Worm (Caenorhabditis elegans): Measurements from ENCODE around the gene W01B6.4.

Gene W01B6.4

ce11 chrIV:10066456-10066855, 8.8 kb upstream of the W01B6.4 start:
- TF ChIP-seq ceh-28 (tag; optimal IDR thresholded peaks at IDR 0.05), result no peak
- peak; percentile 59 for TF ChIP-seq nhr-6 (tag; optimal IDR thresholded peaks at IDR 0.05)
- TF ChIP-seq pqm-1 (tag; optimal IDR thresholded peaks at IDR 0.05), result peak; percentile 1

ce11 chrIV:10067541-10067940, 7.7 kb upstream of the W01B6.4 start, which contains the start of gene cwn-2:
TSS of gene cwn-2 (plus strand) at chrIV:10067816.
- TF ChIP-seq aly-2 (tag; optimal IDR thresholded peaks at IDR 0.05), result no peak
- no peak for TF ChIP-seq ZK337.2 (GFP tag; IDR thresholded peaks at IDR 0.05)
- TF ChIP-seq lsy-2 (tag; optimal IDR thresholded peaks at IDR 0.05), result no peak
- no peak for TF ChIP-seq ceh-62 (tag; optimal IDR thresholded peaks at IDR 0.05)
- no peak for TF ChIP-seq T20F7.1 (GFP tag; optimal IDR thresholded peaks at IDR 0.05)
- no peak for TF ChIP-seq mdt-29 (GFP tag; IDR thresholded peaks at IDR 0.05)
- no peak for TF ChIP-seq dmd-8 (GFP tag; IDR thresholded peaks at IDR 0.05)
- peak; percentile 3 for TF ChIP-seq ces-1 (GFP tag; optimal IDR thresholded peaks at IDR 0.05)
- peak; percentile 81 for TF ChIP-seq fkh-10 (GFP tag; optimal IDR thresholded peaks at IDR 0.05)
- no peak for TF ChIP-seq nhr-102 (tag; optimal IDR thresholded peaks at IDR 0.05)
- TF ChIP-seq unc-62 (GFP tag; optimal IDR thresholded peaks at IDR 0.05 in 1 of 2), result peak in 1 of 2 experiments; percentile 21
- no peak for TF ChIP-seq unc-62 (tag; optimal IDR thresholded peaks at IDR 0.05)

- TF ChIP-seq lir-3 (tag; optimal IDR thresholded peaks at IDR 0.05) (no peak), unc-62 (GFP tag; optimal IDR thresholded peaks at IDR 0.05 in 1 of 2) (peak in 1 of 2 experiments; percentile 96), unc-62 (tag; optimal IDR thresholded peaks at IDR 0.05) (no peak), lin-1 (GFP tag; IDR thresholded peaks at IDR 0.05) (no peak), vab-7 (GFP tag; IDR thresholded peaks at IDR 0.05) (no peak), lin-13 (GFP tag; optimal IDR thresholded peaks at IDR 0.05) (no peak), mdt-29 (GFP tag; IDR thresholded peaks at IDR 0.05) (no peak)
Measured at ce11 chrIV:10068266-10068665, 7.0 kb upstream of the W01B6.4 start.

ce11 chrIV:10071121-10071520, 4.1 kb upstream of the W01B6.4 start:
- TF ChIP-seq set-16 (GFP tag; IDR thresholded peaks at IDR 0.05), result peak; percentile 76

- TF ChIP-seq unc-62 (GFP tag; optimal IDR thresholded peaks at IDR 0.05 in 1 of 2) (peak in 1 of 2 experiments; percentile 50), unc-62 (tag; optimal IDR thresholded peaks at IDR 0.05) (no peak), tag-97 (GFP tag; IDR thresholded peaks at IDR 0.05) (no peak)
Measured at ce11 chrIV:10072527-10072926, 2.7 kb upstream of the W01B6.4 start, which contains the start of gene W01B6.3. TSS of gene W01B6.3 (minus strand) at chrIV:10072627.

- TF ChIP-seq dve-1 (tag; optimal IDR thresholded peaks at IDR 0.05; ENCODE audit: insufficient read depth), result no peak
Measured at ce11 chrIV:10075899-10076298, 639 bp downstream of the W01B6.4 start, which contains the start of gene W01B6.5. TSS of gene W01B6.5 (plus strand) at chrIV:10076199.

ce11 chrIV:10078003-10078402, 2.7 kb downstream of the W01B6.4 start:
- peak in 1 of 2 experiments; percentile 92 for TF ChIP-seq unc-62 (GFP tag; optimal IDR thresholded peaks at IDR 0.05 in 1 of 2)
- TF ChIP-seq unc-62 (tag; optimal IDR thresholded peaks at IDR 0.05), result no peak
- no peak for TF ChIP-seq pqm-1 (tag; optimal IDR thresholded peaks at IDR 0.05)

- TF ChIP-seq nhr-28 (tag; optimal IDR thresholded peaks at IDR 0.05) (no peak), snpc-1.2 (GFP tag; IDR thresholded peaks at IDR 0.05) (no peak), dmd-9 (GFP tag; IDR thresholded peaks at IDR 0.05) (no peak), dpl-1 (GFP tag; optimal IDR thresholded peaks at IDR 0.05) (no peak), daf-8 (GFP tag; IDR thresholded peaks at IDR 0.05) (no peak), ZK546.5 (tag; optimal IDR thresholded peaks at IDR 0.05) (no peak), nhr-111 (GFP tag; optimal IDR thresholded peaks at IDR 0.05) (no peak), daf-16 (GFP tag; optimal IDR thresholded peaks at IDR 0.05) (no peak), daf-16 (tag; optimal IDR thresholded peaks at IDR 0.05) (no peak), fkh-10 (GFP tag; optimal IDR thresholded peaks at IDR 0.05) (no peak), snpc-4 (tag; optimal IDR thresholded peaks at IDR 0.05) (no peak), F44E2.7 (GFP tag; IDR thresholded peaks at IDR 0.05) (no peak), mdt-29 (GFP tag; IDR thresholded peaks at IDR 0.05) (no peak), lir-3 (tag; optimal IDR thresholded peaks at IDR 0.05) (no peak), nhr-48 (tag; optimal IDR thresholded peaks at IDR 0.05) (no peak), hmg-1.1 (GFP tag; IDR thresholded peaks at IDR 0.05) (no peak), egl-43 (GFP tag; IDR thresholded peaks at IDR 0.05) (no peak), ceh-28 (tag; optimal IDR thresholded peaks at IDR 0.05) (no peak)
Measured at ce11 chrIV:10080816-10081215, 5.6 kb downstream of the W01B6.4 start, which contains the start of gene W01B6.6. TSS of gene W01B6.6 (plus strand) at chrIV:10081116.
